Worm (Caenorhabditis elegans): Measurements from ENCODE around the gene laat-1.

ce11 chrII:219846-220503 is 17.6 kb downstream of the laat-1 start:
- TF ChIP-seq nhr-237 (tag; optimal IDR thresholded peaks at IDR 0.05) (no peak), nhr-77 (tag; optimal IDR thresholded peaks at IDR 0.05) (no peak), nhr-11 (tag; optimal IDR thresholded peaks at IDR 0.05) (no peak), pqm-1 (tag; optimal IDR thresholded peaks at IDR 0.05) (no peak), lin-13 (GFP tag; optimal IDR thresholded peaks at IDR 0.05) (no peak), lin-15B (tag; optimal IDR thresholded peaks at IDR 0.05) (no peak), nhr-76 (tag; optimal IDR thresholded peaks at IDR 0.05) (no peak), nhr-28 (tag; optimal IDR thresholded peaks at IDR 0.05) (no peak), egl-27 (tag; optimal IDR thresholded peaks at IDR 0.05) (no peak), jun-1 (tag; optimal IDR thresholded peaks at IDR 0.05) (no peak), snpc-4 (tag; optimal IDR thresholded peaks at IDR 0.05) (no peak)

All from whole organism, L1 larva.